Fruit fly (Drosophila melanogaster) whole organism, embryonic: ENCODE data around the gene Dnaaf4.

Experiments used
- Atf-2 ChIP-seq: fragments of 200-800 bp; sonication (Bioruptor generic); optimal IDR thresholded peaks from 2 replicates; lab custom pipeline; 2016; ENCODE audit warnings: missing biosample characterization, missing genetic modification characterization
- B-H2 ChIP-seq: fragments of 200-800 bp; sonication (Bioruptor generic); optimal IDR thresholded peaks from 2 replicates; lab custom pipeline; 2018; ENCODE audit warnings: missing biosample characterization, mild to moderate bottlenecking, missing genetic modification characterization
- Bteb2 ChIP-seq: fragments of 200-800 bp; sonication (Bioruptor generic); optimal IDR thresholded peaks from 2 replicates; lab custom pipeline; 2016; ENCODE audit warnings: missing biosample characterization, missing genetic modification characterization
- CG10959 ChIP-seq: fragments of 200-800 bp; sonication (Bioruptor generic); IDR thresholded peaks from 2 replicates; pipeline ENCODE4 v1.3.6; 2022; ENCODE audit warnings: missing biosample characterization, missing genetic modification characterization
- CG11085 ChIP-seq: fragments of 200-800 bp; sonication (Bioruptor generic); IDR thresholded peaks from 2 replicates; pipeline ENCODE4 v1.3.6; 2022; ENCODE audit warnings: missing biosample characterization, missing genetic modification characterization
- CG11247 ChIP-seq: fragments of 200-800 bp; sonication (Bioruptor generic); IDR thresholded peaks from 2 replicates; pipeline ENCODE4 v1.3.6; 2022; ENCODE audit warnings: missing biosample characterization, missing genetic modification characterization
- CG12104 ChIP-seq: fragments of 200-800 bp; sonication (Bioruptor generic); optimal IDR thresholded peaks from 3 replicates; lab custom pipeline; 2016; ENCODE audit warnings: missing biosample characterization, missing genetic modification characterization
- CG12219 ChIP-seq: fragments of 200-800 bp; sonication (Bioruptor generic); optimal IDR thresholded peaks from 3 replicates; lab custom pipeline; 2018; ENCODE audit warnings: missing biosample characterization, mild to moderate bottlenecking, missing genetic modification characterization
- CG13424 ChIP-seq: fragments of 200-800 bp; sonication (Bioruptor generic); optimal IDR thresholded peaks from 2 replicates; lab custom pipeline; 2019; ENCODE audit warnings: missing biosample characterization, mild to moderate bottlenecking, missing genetic modification characterization, moderate library complexity
- CG13624 ChIP-seq: fragments of 200-800 bp; sonication (Bioruptor generic); optimal IDR thresholded peaks from 2 replicates; lab custom pipeline; 2016; ENCODE audit warnings: missing biosample characterization, missing genetic modification characterization
- CG14710 ChIP-seq: fragments of 200-800 bp; sonication (Bioruptor generic); optimal IDR thresholded peaks from 3 replicates; lab custom pipeline; 2019; ENCODE audit warnings: missing biosample characterization, mild to moderate bottlenecking, missing genetic modification characterization, moderate library complexity
- CG17361 ChIP-seq: fragments of 200-800 bp; sonication (Bioruptor generic); IDR thresholded peaks from 3 replicates; pipeline ENCODE4 v1.3.6; 2022; ENCODE audit warnings: missing biosample characterization, missing genetic modification characterization
- CG17385 ChIP-seq: fragments of 200-800 bp; sonication (Bioruptor generic); optimal IDR thresholded peaks from 3 replicates; lab custom pipeline; 2018; ENCODE audit warnings: missing biosample characterization, mild to moderate bottlenecking, missing genetic modification characterization
- CG2129 ChIP-seq: fragments of 200-800 bp; sonication (Bioruptor generic); IDR thresholded peaks from 2 replicates; pipeline ENCODE4 v1.3.6; 2022; ENCODE audit warnings: missing biosample characterization, missing genetic modification characterization; ENCODE audit not compliant: partially characterized antibody
- CG2202 ChIP-seq: fragments of 200-800 bp; sonication (Bioruptor generic); optimal IDR thresholded peaks from 2 replicates; lab custom pipeline; 2018; ENCODE audit warnings: missing biosample characterization, mild to moderate bottlenecking, missing genetic modification characterization
- CG31224 ChIP-seq: fragments of 200-800 bp; sonication (Bioruptor generic); IDR thresholded peaks from 2 replicates; pipeline ENCODE4 v1.3.6; 2022; ENCODE audit warnings: missing biosample characterization, missing genetic modification characterization
- CG7357 ChIP-seq: fragments of 200-800 bp; sonication (Bioruptor generic); IDR thresholded peaks from 3 replicates; pipeline ENCODE4 v1.3.6; 2022; ENCODE audit warnings: missing biosample characterization, missing genetic modification characterization
- CG9817 ChIP-seq: fragments of 200-800 bp; sonication (Bioruptor generic); optimal IDR thresholded peaks from 2 replicates; lab custom pipeline; 2018; ENCODE audit warnings: missing biosample characterization, mild to moderate bottlenecking, missing genetic modification characterization, moderate library complexity
- CG9932 ChIP-seq: fragments of 200-800 bp; sonication (Bioruptor generic); IDR thresholded peaks from 2 replicates; pipeline ENCODE4 v1.3.6; 2022; ENCODE audit warnings: missing biosample characterization, missing genetic modification characterization
- Fer1 ChIP-seq: fragments of 200-800 bp; sonication (Bioruptor generic); optimal IDR thresholded peaks from 2 replicates; lab custom pipeline; 2017; ENCODE audit warnings: missing biosample characterization, mild to moderate bottlenecking, missing genetic modification characterization
- HLHmδ ChIP-seq: fragments of 200-800 bp; sonication (Bioruptor generic); optimal IDR thresholded peaks from 2 replicates; lab custom pipeline; 2018; ENCODE audit warnings: missing biosample characterization, mild to moderate bottlenecking, missing genetic modification characterization, moderate library complexity
- Jarid2 ChIP-seq: fragments of 200-800 bp; sonication (Bioruptor generic); optimal IDR thresholded peaks from 3 replicates; lab custom pipeline; 2017; ENCODE audit warnings: mild to moderate bottlenecking, missing biosample characterization, missing genetic modification reagents, missing genetic modification characterization
- Meics ChIP-seq: fragments of 200-800 bp; sonication (Bioruptor generic); optimal IDR thresholded peaks from 2 replicates; lab custom pipeline; 2017; ENCODE audit warnings: missing biosample characterization, mild to moderate bottlenecking, missing genetic modification characterization
- Six4 ChIP-seq: fragments of 200-800 bp; sonication (Bioruptor generic); optimal IDR thresholded peaks from 2 replicates; lab custom pipeline; 2016; ENCODE audit warnings: missing biosample characterization, missing genetic modification characterization
- Usf ChIP-seq: fragments of 200-800 bp; sonication (Bioruptor generic); optimal IDR thresholded peaks from 2 replicates; lab custom pipeline; 2017; ENCODE audit warnings: missing genotype, missing biosample characterization, missing genetic modification characterization
- ab ChIP-seq: fragments of 200-800 bp; sonication (Bioruptor generic); optimal IDR thresholded peaks from 2 replicates; lab custom pipeline; 2016; ENCODE audit warnings: missing biosample characterization, missing genetic modification characterization
- br ChIP-seq: fragments of >200 bp; optimal IDR thresholded peaks from 2 replicates; lab custom pipeline; 2017
- caup ChIP-seq: fragments of 200-800 bp; sonication (Bioruptor generic); optimal IDR thresholded peaks from 3 replicates; lab custom pipeline; 2017; ENCODE audit warnings: missing biosample characterization, mild to moderate bottlenecking, missing genetic modification characterization, moderate library complexity; ENCODE audit not compliant: severe bottlenecking
- crp ChIP-seq, 2 experiments: fragments of 200-800 bp; sonication (Bioruptor generic); optimal IDR thresholded peaks; 2 replicates in 1 of 2; 3 replicates in 1 of 2; lab custom pipeline; 2017; ENCODE audit warnings: missing biosample characterization in 2 of 2, missing genetic modification characterization in 2 of 2, mild to moderate bottlenecking in 1 of 2, moderate library complexity in 1 of 2
- da ChIP-seq: fragments of 200-800 bp; sonication (Bioruptor generic); optimal IDR thresholded peaks from 2 replicates; lab custom pipeline; 2016; ENCODE audit warnings: missing biosample characterization, missing genetic modification characterization
- fu2 ChIP-seq: fragments of 200-800 bp; sonication (Bioruptor generic); optimal IDR thresholded peaks from 2 replicates; lab custom pipeline; 2016; ENCODE audit warnings: missing biosample characterization, missing genetic modification characterization
- gsb-n ChIP-seq: fragments of 200-800 bp; sonication (Bioruptor generic); optimal IDR thresholded peaks from 3 replicates; lab custom pipeline; 2018; ENCODE audit warnings: missing biosample characterization, mild to moderate bottlenecking, missing genetic modification characterization
- jumu ChIP-seq: fragments of 200-800 bp; sonication (Bioruptor generic); optimal IDR thresholded peaks from 3 replicates; lab custom pipeline; 2016; ENCODE audit warnings: missing biosample characterization, missing genetic modification characterization
- klu ChIP-seq: fragments of 200-800 bp; sonication (Bioruptor generic); IDR thresholded peaks from 2 replicates; pipeline ENCODE4 v1.3.6; 2022; ENCODE audit warnings: missing biosample characterization, missing genetic modification characterization
- kni ChIP-seq: fragments of 200-800 bp; sonication (Bioruptor generic); optimal IDR thresholded peaks from 3 replicates; lab custom pipeline; 2017; ENCODE audit warnings: mild to moderate bottlenecking, missing biosample characterization, missing genetic modification reagents, missing genetic modification characterization
- nau ChIP-seq: fragments of 200-800 bp; sonication (Bioruptor generic); optimal IDR thresholded peaks from 3 replicates; lab custom pipeline; 2017; ENCODE audit warnings: missing biosample characterization, mild to moderate bottlenecking, missing genetic modification characterization, missing genetic modification reagents
- nmo ChIP-seq: fragments of 200-800 bp; sonication (Bioruptor generic); optimal IDR thresholded peaks from 2 replicates; lab custom pipeline; 2018; ENCODE audit warnings: missing biosample characterization, mild to moderate bottlenecking, missing genetic modification characterization, moderate library complexity
- oc ChIP-seq: fragments of 200-800 bp; sonication (Bioruptor generic); optimal IDR thresholded peaks from 2 replicates; lab custom pipeline; 2018; ENCODE audit warnings: missing biosample characterization, mild to moderate bottlenecking, missing genetic modification characterization, moderate library complexity
- pb ChIP-seq: fragments of 200-800 bp; sonication (Bioruptor generic); optimal IDR thresholded peaks from 3 replicates; lab custom pipeline; 2016; ENCODE audit warnings: missing biosample characterization, missing genetic modification characterization
- pros ChIP-seq: fragments of 200-800 bp; sonication (Bioruptor generic); optimal IDR thresholded peaks from 3 replicates; lab custom pipeline; 2019; ENCODE audit warnings: missing biosample characterization, mild to moderate bottlenecking, missing genetic modification characterization, moderate library complexity
- psq ChIP-seq: fragments of 200-800 bp; sonication (Bioruptor generic); optimal IDR thresholded peaks from 2 replicates; lab custom pipeline; 2017; ENCODE audit warnings: missing biosample characterization, missing genetic modification characterization
- ro ChIP-seq: fragments of 200-800 bp; sonication (Bioruptor generic); IDR thresholded peaks from 2 replicates; pipeline ENCODE4 v1.3.6; 2022; ENCODE audit warnings: missing biosample characterization, missing genetic modification characterization
- sens-2 ChIP-seq: fragments of 200-800 bp; sonication (Bioruptor generic); IDR thresholded peaks from 2 replicates; pipeline ENCODE4 v1.3.6; 2022; ENCODE audit warnings: missing biosample characterization, missing genetic modification characterization
- seq ChIP-seq: fragments of 200-800 bp; sonication (Bioruptor generic); IDR thresholded peaks from 2 replicates; pipeline ENCODE4 v1.3.6; 2022; ENCODE audit warnings: missing biosample characterization, missing genetic modification characterization
- shn ChIP-seq: fragments of 200-800 bp; sonication (Bioruptor generic); optimal IDR thresholded peaks from 3 replicates; lab custom pipeline; 2016; ENCODE audit warnings: missing biosample characterization, missing genetic modification characterization
- sim ChIP-seq: fragments of 200-800 bp; sonication (Bioruptor generic); IDR thresholded peaks from 2 replicates; pipeline ENCODE4 v1.3.6; 2022; ENCODE audit warnings: missing biosample characterization, missing genetic modification characterization
- sisA ChIP-seq: fragments of 200-800 bp; sonication (Bioruptor generic); IDR thresholded peaks from 2 replicates; pipeline ENCODE4 v1.3.6; 2022; ENCODE audit warnings: missing biosample characterization, missing genetic modification characterization
- sqz ChIP-seq: fragments of 200-800 bp; sonication (Bioruptor generic); optimal IDR thresholded peaks from 3 replicates; lab custom pipeline; 2018; ENCODE audit warnings: missing biosample characterization, mild to moderate bottlenecking, missing genetic modification characterization
- tna ChIP-seq: fragments of 200-800 bp; sonication (Bioruptor generic); IDR thresholded peaks from 2 replicates; pipeline ENCODE4 v1.3.6; 2022; ENCODE audit warnings: missing biosample characterization, missing genetic modification characterization; ENCODE audit not compliant: partially characterized antibody
- tup ChIP-seq: fragments of 200-800 bp; sonication (Bioruptor generic); optimal IDR thresholded peaks from 2 replicates; lab custom pipeline; 2016; ENCODE audit warnings: missing biosample characterization, mild to moderate bottlenecking, missing genetic modification characterization, moderate library complexity
- vfl ChIP-seq: fragments of 200-800 bp; sonication (Bioruptor generic); optimal IDR thresholded peaks from 2 replicates; lab custom pipeline; 2016; ENCODE audit warnings: missing biosample characterization, missing genetic modification characterization

The Dnaaf4 gene

dm6 chr2L:11113011-11113528 lies 8.4 kb downstream of the Dnaaf4 start, which contains the start of gene Idua (continued):
- peak; percentile 59 for TF ChIP-seq CG9817
- TF ChIP-seq vfl (GFP tag; lab: Kevin White, UChicago): peak; percentile 32
- no peak for TF ChIP-seq caup (GFP tag; lab: Kevin White, UChicago)
- no peak for TF ChIP-seq sqz
- peak; percentile 41; the same call in 1 of the 2 replicates for TF ChIP-seq sisA (GFP tag; lab: Robert Waterston, UW)
- peak; percentile 63; the same call in 1 of the 2 replicates for TF ChIP-seq seq (GFP tag; lab: Robert Waterston, UW)
- peak; percentile 73 for TF ChIP-seq CG17385 (GFP tag; lab: Kevin White, UChicago)
- no peak for TF ChIP-seq tup (GFP tag; lab: Kevin White, UChicago)
- no peak for TF ChIP-seq CG11247
- peak; percentile 85 for TF ChIP-seq CG13424 (tag; lab: Kevin White, UChicago)
- TF ChIP-seq kni (GFP tag; lab: Kevin White, UChicago): no peak
- TF ChIP-seq Jarid2 (GFP tag; lab: Kevin White, UChicago): no peak
- TF ChIP-seq crp (GFP tag; optimal IDR thresholded peaks at IDR 0.05; lab: Kevin White, UChicago): peak in 1 of 2 experiments; percentile 8
- peak; percentile 57 for TF ChIP-seq Six4 (GFP tag; lab: Kevin White, UChicago)
- TF ChIP-seq CG12104: peak; percentile 53
- TF ChIP-seq oc (tag; lab: Kevin White, UChicago): no peak
- TF ChIP-seq pros (GFP tag; lab: Kevin White, UChicago): peak; percentile 6
- TF ChIP-seq ab (GFP tag; lab: Kevin White, UChicago): no peak
- TF ChIP-seq gsb-n (tag; lab: Kevin White, UChicago): no peak
- no peak for TF ChIP-seq Atf-2
- TF ChIP-seq pb (GFP tag; lab: Kevin White, UChicago): no peak
- TF ChIP-seq sens-2 (GFP tag; lab: Robert Waterston, UW): no peak
- peak; percentile 47 for TF ChIP-seq CG9932
- TF ChIP-seq sim (GFP tag; lab: Robert Waterston, UW): no peak
- TF ChIP-seq CG7357: peak; percentile 60; the same call in 1 of the 3 replicates
- TF ChIP-seq psq (GFP tag; lab: Kevin White, UChicago): peak; percentile 37
- TF ChIP-seq HLHmδ (GFP tag; lab: Kevin White, UChicago): no peak
- TF ChIP-seq Fer1 (GFP tag; lab: Kevin White, UChicago): peak; percentile 89
- TF ChIP-seq CG14710: peak; percentile 48
- TF ChIP-seq ro (GFP tag; lab: Robert Waterston, UW): no peak
- no peak; the same call in 1 of the 2 replicates for TF ChIP-seq CG11085 (GFP tag; lab: Robert Waterston, UW)
- peak; percentile 77 for TF ChIP-seq nmo
- TF ChIP-seq CG17361 (GFP tag; lab: Robert Waterston, UW): no peak
- TF ChIP-seq CG2202 (tag; lab: Kevin White, UChicago): peak; percentile 13
- no peak for TF ChIP-seq jumu (GFP tag; lab: Kevin White, UChicago)
- TF ChIP-seq fu2 (GFP tag; lab: Kevin White, UChicago): no peak
- TF ChIP-seq Usf (GFP tag; lab: Kevin White, UChicago): no peak
- TF ChIP-seq Bteb2: peak; percentile 26
- TF ChIP-seq Meics (GFP tag; lab: Kevin White, UChicago): peak; percentile 93
- TF ChIP-seq klu (GFP tag; lab: Robert Waterston, UW): peak; percentile 44; the same call in 1 of the 2 replicates
- TF ChIP-seq da: peak; percentile 11
- peak; percentile 66 for TF ChIP-seq CG12219
- TF ChIP-seq CG10959 (GFP tag; lab: Robert Waterston, UW): no peak
- TF ChIP-seq CG31224 (GFP tag; lab: Robert Waterston, UW): 0 out of 2 replicates have a peak, but pooled peaks have one; percentile 30
- TF ChIP-seq CG13624: no peak
- no peak for TF ChIP-seq tna (GFP tag; lab: Robert Waterston, UW)
- no peak for TF ChIP-seq br
- TF ChIP-seq CG2129 (GFP tag; lab: Robert Waterston, UW): no peak
- TF ChIP-seq nau (GFP tag; lab: Kevin White, UChicago): no peak
- peak; percentile 57 for TF ChIP-seq B-H2 (GFP tag; lab: Kevin White, UChicago)
- no peak for TF ChIP-seq shn (GFP tag; lab: Kevin White, UChicago)
